Fruit fly (Drosophila melanogaster) whole organism, embryonic: ENCODE data around the gene NitFhit.
A peak's percentile ranks its signal among the peaks of the same experiment; 100 is the strongest.

ENCODE experiments used
- Atf6 ChIP-seq: fragments of 200-800 bp; sonication (Bioruptor generic); IDR thresholded peaks from 2 replicates; pipeline ENCODE4 v1.3.6; 2022; ENCODE audit warnings: missing biosample characterization, missing genetic modification characterization
- Bgb ChIP-seq: fragments of 200-800 bp; sonication (Bioruptor generic); IDR thresholded peaks from 2 replicates; pipeline ENCODE4 v1.3.6; 2022; ENCODE audit warnings: missing biosample characterization, missing genetic modification characterization; ENCODE audit not compliant: partially characterized antibody
- BtbVII ChIP-seq: fragments of 200-800 bp; sonication (Bioruptor generic); optimal IDR thresholded peaks from 3 replicates; lab custom pipeline; 2017; ENCODE audit warnings: missing biosample characterization, mild to moderate bottlenecking, missing genetic modification characterization
- CG12104 ChIP-seq: fragments of 200-800 bp; sonication (Bioruptor generic); optimal IDR thresholded peaks from 3 replicates; lab custom pipeline; 2016; ENCODE audit warnings: missing biosample characterization, missing genetic modification characterization
- CG15479 ChIP-seq: fragments of 200-800 bp; sonication (Bioruptor generic); optimal IDR thresholded peaks from 3 replicates; lab custom pipeline; 2019; ENCODE audit warnings: missing biosample characterization, mild to moderate bottlenecking, missing genetic modification characterization, moderate library complexity
- CG1792 ChIP-seq: fragments of 200-800 bp; sonication (Bioruptor generic); optimal IDR thresholded peaks from 2 replicates; lab custom pipeline; 2016; ENCODE audit warnings: missing biosample characterization, missing genetic modification characterization
- CG18011 ChIP-seq: fragments of 200-800 bp; sonication (Bioruptor generic); optimal IDR thresholded peaks from 2 replicates; lab custom pipeline; 2017; ENCODE audit warnings: missing biosample characterization, missing genetic modification characterization, mild to moderate bottlenecking, moderate library complexity, missing genotype
- CG18599 ChIP-seq: fragments of 200-800 bp; sonication (Bioruptor generic); optimal IDR thresholded peaks from 3 replicates; lab custom pipeline; 2017; ENCODE audit warnings: missing biosample characterization, missing genetic modification characterization, mild to moderate bottlenecking, moderate library complexity, missing genetic modification reagents
- CG2116 ChIP-seq: fragments of 200-800 bp; sonication (Bioruptor generic); optimal IDR thresholded peaks from 3 replicates; lab custom pipeline; 2018; ENCODE audit warnings: missing biosample characterization, mild to moderate bottlenecking, missing genetic modification characterization
- CG2120 ChIP-seq: fragments of 200-800 bp; sonication (Bioruptor generic); optimal IDR thresholded peaks from 3 replicates; lab custom pipeline; 2016; ENCODE audit warnings: missing biosample characterization, missing genetic modification characterization
- CG30431 ChIP-seq: fragments of 200-800 bp; sonication (Bioruptor generic); optimal IDR thresholded peaks from 2 replicates; lab custom pipeline; 2017; ENCODE audit warnings: missing biosample characterization, missing genetic modification characterization
- CG3163 ChIP-seq: fragments of 200-800 bp; sonication (Bioruptor generic); optimal IDR thresholded peaks from 3 replicates; lab custom pipeline; 2016; ENCODE audit warnings: missing biosample characterization, missing genetic modification characterization
- CG32532 ChIP-seq: fragments of 200-800 bp; sonication (Bioruptor generic); IDR thresholded peaks from 2 replicates; pipeline ENCODE4 v1.3.6; 2022; ENCODE audit warnings: missing biosample characterization, missing genetic modification characterization
- CG3407 ChIP-seq: fragments of 200-800 bp; sonication (Bioruptor generic); optimal IDR thresholded peaks from 2 replicates; lab custom pipeline; 2018; ENCODE audit warnings: missing biosample characterization, mild to moderate bottlenecking, missing genetic modification characterization
- CG4282 ChIP-seq: fragments of 200-800 bp; sonication (Bioruptor generic); optimal IDR thresholded peaks from 2 replicates; lab custom pipeline; 2016; ENCODE audit warnings: missing biosample characterization, missing genetic modification characterization
- CG4820 ChIP-seq: fragments of 200-800 bp; sonication (Bioruptor generic); optimal IDR thresholded peaks from 3 replicates; lab custom pipeline; 2016; ENCODE audit warnings: missing biosample characterization, missing genetic modification characterization
- CG6654 ChIP-seq: fragments of 200-800 bp; sonication (Bioruptor generic); optimal IDR thresholded peaks from 2 replicates; lab custom pipeline; 2017; ENCODE audit warnings: missing biosample characterization, mild to moderate bottlenecking, missing genetic modification characterization
- CG7556 ChIP-seq: fragments of 200-800 bp; sonication (Bioruptor generic); optimal IDR thresholded peaks from 2 replicates; lab custom pipeline; 2017; ENCODE audit warnings: missing biosample characterization, mild to moderate bottlenecking, missing genetic modification characterization
- CG8944 ChIP-seq: fragments of 200-800 bp; sonication (Bioruptor generic); optimal IDR thresholded peaks from 3 replicates; lab custom pipeline; 2016; ENCODE audit warnings: missing biosample characterization, missing genetic modification characterization
- CG9817 ChIP-seq: fragments of 200-800 bp; sonication (Bioruptor generic); optimal IDR thresholded peaks from 2 replicates; lab custom pipeline; 2018; ENCODE audit warnings: missing biosample characterization, mild to moderate bottlenecking, missing genetic modification characterization, moderate library complexity
- D19A ChIP-seq: fragments of 200-800 bp; optimal IDR thresholded peaks from 3 replicates; lab custom pipeline; 2019; ENCODE audit warnings: missing biosample characterization, mild to moderate bottlenecking, missing genetic modification characterization, moderate library complexity
- Ets65A ChIP-seq: fragments of 200-800 bp; sonication (Bioruptor generic); peaks from one replicate; lab custom pipeline; 2016; ENCODE audit warnings: missing biosample characterization, missing genetic modification characterization
- Fer2 ChIP-seq: fragments of 200-800 bp; sonication (Bioruptor generic); optimal IDR thresholded peaks from 2 replicates; lab custom pipeline; 2018; ENCODE audit warnings: missing biosample characterization, mild to moderate bottlenecking, missing genetic modification characterization, moderate library complexity
- HLH3B ChIP-seq: fragments of 200-800 bp; sonication (Bioruptor generic); IDR thresholded peaks from 2 replicates; pipeline ENCODE4 v1.3.6; 2022; ENCODE audit warnings: missing biosample characterization, missing genetic modification characterization
- Hr51 ChIP-seq, 2 experiments: fragments of 200-800 bp; sonication (Bioruptor generic); optimal IDR thresholded peaks; 2 replicates in 1 of 2; 3 replicates in 1 of 2; lab custom pipeline; 2016 to 2018; ENCODE audit warnings: missing biosample characterization in 2 of 2, missing genetic modification characterization in 2 of 2, mild to moderate bottlenecking in 1 of 2, moderate library complexity in 1 of 2
- Med ChIP-seq: fragments of 200-800 bp; sonication (Bioruptor generic); peaks from one replicate; lab custom pipeline; 2016; ENCODE audit warnings: missing biosample characterization, missing genetic modification characterization, mild to moderate bottlenecking, inconsistent platforms, moderate library complexity
- Pdp1 ChIP-seq, 2 experiments: fragments of 200-800 bp; sonication (Bioruptor generic); optimal IDR thresholded peaks; 3 replicates each; lab custom pipeline; 2016; ENCODE audit warnings: missing biosample characterization in 2 of 2, missing genetic modification characterization in 2 of 2, mild to moderate bottlenecking in 1 of 2, moderate library complexity in 1 of 2
- Sry-δ ChIP-seq: fragments of 200-800 bp; sonication (Bioruptor generic); optimal IDR thresholded peaks from 2 replicates; lab custom pipeline; 2016; ENCODE audit warnings: missing biosample characterization, missing genetic modification characterization
- TFAM ChIP-seq: fragments of 200-800 bp; sonication (Bioruptor generic); optimal IDR thresholded peaks from 2 replicates; lab custom pipeline; 2017; ENCODE audit warnings: missing biosample characterization, missing genetic modification characterization, inconsistent platforms
- ab ChIP-seq: fragments of 200-800 bp; sonication (Bioruptor generic); optimal IDR thresholded peaks from 2 replicates; lab custom pipeline; 2016; ENCODE audit warnings: missing biosample characterization, missing genetic modification characterization
- ac ChIP-seq: fragments of 200-800 bp; sonication (Bioruptor generic); optimal IDR thresholded peaks from 3 replicates; lab custom pipeline; 2017; ENCODE audit warnings: missing biosample characterization, mild to moderate bottlenecking, missing genetic modification characterization
- bcd ChIP-seq: fragments of 200-800 bp; sonication (Bioruptor generic); optimal IDR thresholded peaks from 2 replicates; lab custom pipeline; 2017; ENCODE audit warnings: missing biosample characterization, mild to moderate bottlenecking, missing genetic modification characterization
- chinmo ChIP-seq: fragments of 200-800 bp; sonication (Bioruptor generic); IDR thresholded peaks from 4 replicates; pipeline ENCODE4 v1.3.6; 2022; ENCODE audit warnings: missing biosample characterization, missing genetic modification characterization; ENCODE audit not compliant: partially characterized antibody
- corto ChIP-seq: fragments of 200-800 bp; sonication (Bioruptor generic); optimal IDR thresholded peaks from 2 replicates; lab custom pipeline; 2016; ENCODE audit warnings: missing biosample characterization, mild to moderate bottlenecking, missing genetic modification characterization, moderate library complexity
- dati ChIP-seq: fragments of 200-800 bp; sonication (Bioruptor generic); IDR thresholded peaks from 2 replicates; pipeline ENCODE4 v1.3.6; 2022; ENCODE audit warnings: missing biosample characterization, missing genetic modification characterization
- en ChIP-seq: fragments of 200-800 bp; sonication (Bioruptor generic); optimal IDR thresholded peaks from 2 replicates; lab custom pipeline; 2016; ENCODE audit warnings: missing biosample characterization, missing genetic modification characterization
- gfzf ChIP-seq: fragments of 200-800 bp; sonication (Bioruptor generic); optimal IDR thresholded peaks from 2 replicates; lab custom pipeline; 2016; ENCODE audit warnings: missing biosample characterization, mild to moderate bottlenecking, missing genetic modification characterization, moderate library complexity
- hkb ChIP-seq, 2 experiments: fragments of 200-800 bp in 1 of 2; fragments of >200 bp in 1 of 2; sonication (Bioruptor generic) in 1 of 2; IDR thresholded peaks in 1 of 2; optimal IDR thresholded peaks in 1 of 2; 2 replicates each; pipeline versions ENCODE4 v1.3.6 to Lab custom; 2017 to 2022; ENCODE audit warnings: missing biosample characterization in 1 of 2, missing genetic modification characterization in 1 of 2
- inv ChIP-seq: fragments of 200-800 bp; sonication (Bioruptor generic); IDR thresholded peaks from 2 replicates; pipeline ENCODE4 v1.3.6; 2022; ENCODE audit warnings: missing biosample characterization, missing genetic modification characterization; ENCODE audit not compliant: partially characterized antibody
- kah ChIP-seq: fragments of 200-800 bp; sonication (Bioruptor generic); optimal IDR thresholded peaks from 2 replicates; lab custom pipeline; 2018; ENCODE audit warnings: missing biosample characterization, mild to moderate bottlenecking, missing genetic modification characterization
- knrl ChIP-seq: fragments of 200-800 bp; sonication (Bioruptor generic); IDR thresholded peaks from 3 replicates; pipeline ENCODE4 v1.3.6; 2022; ENCODE audit warnings: missing biosample characterization, missing genetic modification characterization; ENCODE audit not compliant: partially characterized antibody
- mirr ChIP-seq: fragments of 200-800 bp; sonication (Bioruptor generic); optimal IDR thresholded peaks from 3 replicates; lab custom pipeline; 2018; ENCODE audit warnings: missing biosample characterization, mild to moderate bottlenecking, missing genetic modification characterization
- nerfin-1 ChIP-seq: fragments of 200-800 bp; sonication (Bioruptor generic); optimal IDR thresholded peaks from 3 replicates; lab custom pipeline; 2019; ENCODE audit warnings: missing biosample characterization, mild to moderate bottlenecking, missing genetic modification characterization, moderate library complexity
- p53 ChIP-seq: fragments of 200-800 bp; sonication (Bioruptor generic); optimal IDR thresholded peaks from 2 replicates; lab custom pipeline; 2016; ENCODE audit warnings: missing biosample characterization, missing genetic modification characterization
- sd ChIP-seq: fragments of 200-800 bp; sonication (Bioruptor generic); optimal IDR thresholded peaks from 3 replicates; lab custom pipeline; 2018; ENCODE audit warnings: missing biosample characterization, mild to moderate bottlenecking, missing genetic modification characterization, moderate library complexity
- sens ChIP-seq: fragments of 200-800 bp; sonication (Bioruptor generic); peaks from one replicate; lab custom pipeline; 2016; ENCODE audit warnings: missing biosample characterization, missing genetic modification characterization
- seq ChIP-seq: fragments of 200-800 bp; sonication (Bioruptor generic); IDR thresholded peaks from 2 replicates; pipeline ENCODE4 v1.3.6; 2022; ENCODE audit warnings: missing biosample characterization, missing genetic modification characterization
- sr ChIP-seq: fragments of 200-800 bp; sonication (Bioruptor generic); IDR thresholded peaks from 3 replicates; pipeline ENCODE4 v1.3.6; 2022; ENCODE audit warnings: missing biosample characterization, missing genetic modification characterization
- stc ChIP-seq: fragments of 200-800 bp; sonication (Bioruptor generic); IDR thresholded peaks from 2 replicates; pipeline ENCODE4 v1.3.6; 2022; ENCODE audit warnings: missing biosample characterization, missing genetic modification characterization
- trem ChIP-seq: fragments of 200-800 bp; optimal IDR thresholded peaks from 3 replicates; lab custom pipeline; 2019; ENCODE audit warnings: missing biosample characterization, mild to moderate bottlenecking, missing genetic modification characterization, moderate library complexity
- vvl ChIP-seq: fragments of 200-800 bp; sonication (Bioruptor generic); IDR thresholded peaks from 2 replicates; pipeline ENCODE4 v1.3.6; 2022; ENCODE audit warnings: missing biosample characterization, missing genetic modification characterization

The NitFhit gene

DNA sequence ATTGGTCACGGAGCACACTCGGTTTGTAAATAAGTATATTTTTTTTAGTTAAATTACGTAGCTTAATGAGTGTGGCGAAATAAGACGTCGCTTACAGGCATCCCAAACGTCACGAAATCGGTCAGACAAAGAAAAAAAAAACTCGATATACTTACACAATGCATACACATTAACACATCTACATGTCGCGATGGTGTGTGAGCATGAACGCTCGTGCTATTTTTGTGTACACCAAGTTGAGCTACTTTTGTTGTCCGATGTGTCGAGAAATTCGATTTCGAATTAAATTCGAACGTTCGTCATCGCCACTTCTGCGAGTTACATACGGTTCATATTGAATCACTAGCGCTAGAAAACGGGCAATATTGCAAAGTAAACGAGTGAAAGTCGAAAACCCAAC lies 21.6 kb downstream of the NitFhit start (continued):
- TF ChIP-seq kah (GFP tag; lab: Kevin White, UChicago) (no peak), chinmo (GFP tag; lab: Robert Waterston, UW) (peak; percentile 44; the same call in 1 of the 4 replicates), CG8944 (GFP tag; lab: Kevin White, UChicago) (no peak), D19A (tag; lab: Kevin White, UChicago) (no peak), HLH3B (GFP tag; lab: Robert Waterston, UW) (no peak), TFAM (GFP tag; lab: Kevin White, UChicago) (no peak), mirr (GFP tag; lab: Kevin White, UChicago) (no peak), seq (no peak), sd (tag; lab: Kevin White, UChicago) (no peak), ac (GFP tag; lab: Kevin White, UChicago) (no peak), bcd (GFP tag; lab: Kevin White, UChicago) (no peak), trem (tag; lab: Kevin White, UChicago) (no peak), Ets65A (GFP tag; lab: Kevin White, UChicago) (no peak), CG4820 (no peak), dati (GFP tag; lab: Robert Waterston, UW) (no peak), vvl (peak; percentile 36; the same call in 1 of the 2 replicates), Hr51 (GFP tag; optimal IDR thresholded peaks at IDR 0.05; lab: Kevin White, UChicago) (no peak), en (GFP tag; lab: Kevin White, UChicago) (no peak), p53 (GFP tag; lab: Kevin White, UChicago) (peak; percentile 69), hkb (optimal IDR thresholded peaks at IDR 0.05; lab: Kevin White, UChicago) (no peak), hkb (GFP tag; IDR thresholded peaks at IDR 0.05; lab: Robert Waterston, UW) (0 out of 2 replicates have a peak, but pooled peaks have one; percentile 12), sens (GFP tag; lab: Kevin White, UChicago) (no peak), CG18011 (GFP tag; lab: Kevin White, UChicago) (no peak), BtbVII (peak; percentile 12), CG32532 (GFP tag; lab: Robert Waterston, UW) (no peak), CG1792 (no peak), CG7556 (GFP tag; lab: Kevin White, UChicago) (no peak), nerfin-1 (tag; lab: Kevin White, UChicago) (no peak), CG30431 (GFP tag; lab: Kevin White, UChicago) (no peak), ab (no peak), gfzf (GFP tag; lab: Kevin White, UChicago) (no peak), sr (GFP tag; lab: Robert Waterston, UW) (no peak), CG9817 (tag; lab: Kevin White, UChicago) (no peak), Sry-δ (GFP tag; lab: Kevin White, UChicago) (no peak), knrl (GFP tag; lab: Robert Waterston, UW) (no peak), Fer2 (no peak), Pdp1 (GFP tag; optimal IDR thresholded peaks at IDR 0.05; lab: Kevin White, UChicago) (peak in 1 of 2 experiments; percentile 91), stc (GFP tag; lab: Robert Waterston, UW) (no peak), CG2120 (no peak), CG3163 (GFP tag; lab: Kevin White, UChicago) (no peak), CG12104 (GFP tag; lab: Kevin White, UChicago) (no peak), CG4282 (GFP tag; lab: Kevin White, UChicago) (no peak), Med (no peak), Atf6 (no peak), CG2116 (GFP tag; lab: Kevin White, UChicago) (peak; percentile 0), corto (GFP tag; lab: Kevin White, UChicago) (peak; percentile 12), CG6654 (GFP tag; lab: Kevin White, UChicago) (no peak), CG15479 (GFP tag; lab: Kevin White, UChicago) (peak; percentile 26), CG3407 (GFP tag; lab: Kevin White, UChicago) (no peak), Bgb (no peak), CG18599 (GFP tag; lab: Kevin White, UChicago) (no peak), inv (no peak)
